Worm (Caenorhabditis elegans) whole organism, young adult: ENCODE results near the gene Y69A2AR.32.

Experiments
- F52B5.7 ChIP-seq: sonication (generic microtip); optimal IDR thresholded peaks from 2 replicates; lab custom pipeline; 2016; ENCODE audit warnings: mild to moderate bottlenecking, missing genetic modification characterization, missing compliant biosample characterization
- F55B11.4 ChIP-seq: sonication (generic microtip); optimal IDR thresholded peaks from 2 replicates; lab custom pipeline; 2016; ENCODE audit warnings: missing compliant biosample characterization, missing genetic modification characterization, borderline replicate concordance; ENCODE audit not compliant: insufficient read depth
- F57C9.4 ChIP-seq: sonication (generic microtip); optimal IDR thresholded peaks from 2 replicates; lab custom pipeline; 2017; ENCODE audit warnings: mild to moderate bottlenecking, missing genetic modification characterization, missing compliant biosample characterization
- K12H6.12 ChIP-seq: fragments of 200-800 bp; sonication (Bioruptor generic); optimal IDR thresholded peaks from 2 replicates; lab custom pipeline; 2018; ENCODE audit warnings: mild to moderate bottlenecking, missing genetic modification characterization, missing compliant biosample characterization
- T07F8.4 ChIP-seq: sonication (generic microtip); optimal IDR thresholded peaks from 2 replicates; lab custom pipeline; 2016; ENCODE audit warnings: mild to moderate bottlenecking, missing genetic modification characterization, moderate library complexity, missing compliant biosample characterization
- Y53F4B.3 ChIP-seq: fragments of 200-800 bp; sonication (Bioruptor generic); IDR thresholded peaks from 2 replicates; pipeline ENCODE4 v1.3.6; 2022; ENCODE audit warnings: missing genetic modification reagents, missing genetic modification characterization, missing compliant biosample characterization
- Y53G8AR.9 ChIP-seq: fragments of 200-800 bp; sonication (Bioruptor generic); conservative IDR thresholded peaks from 2 replicates; pipeline ENCODE4 v1.3.6; 2022; ENCODE audit warnings: missing genetic modification reagents, missing genetic modification characterization, missing compliant biosample characterization
- Y95B8A.8 ChIP-seq: fragments of 200-800 bp; sonication (Bioruptor generic); IDR thresholded peaks from 2 replicates; pipeline ENCODE4 v1.3.6; 2022; ENCODE audit warnings: missing genetic modification reagents, missing genetic modification characterization, missing compliant biosample characterization
- ZK185.1 ChIP-seq: sonication (generic microtip); optimal IDR thresholded peaks from 2 replicates; lab custom pipeline; 2016; ENCODE audit warnings: mild to moderate bottlenecking, missing genetic modification characterization, missing compliant biosample characterization; ENCODE audit not compliant: poor library complexity, severe bottlenecking
- ama-1 ChIP-seq, 3 experiments: fragments of 150-350 bp in 1 of 3; sonication (generic microtip) in 2 of 3; optimal IDR thresholded peaks; 2 replicates each; lab custom pipeline; 2014 to 2018; ENCODE audit warnings: missing biosample characterization in 2 of 3, missing genetic modification characterization in 2 of 3, missing genetic modification reagents in 2 of 3
- cebp-1 ChIP-seq, 2 experiments: fragments of 200-800 bp in 1 of 2; sonication (Bioruptor generic) in 1 of 2; sonication (generic microtip) in 1 of 2; IDR thresholded peaks in 1 of 2; optimal IDR thresholded peaks in 1 of 2; 2 replicates each; pipeline versions ENCODE4 v1.3.6 to Lab custom; 2017 to 2022; ENCODE audit warnings: missing compliant biosample characterization in 2 of 2, missing genetic modification characterization in 2 of 2, mild to moderate bottlenecking in 1 of 2, missing genetic modification reagents in 1 of 2, moderate library complexity in 1 of 2
- ceh-100 ChIP-seq: fragments of 200-800 bp; sonication (Bioruptor generic); IDR thresholded peaks from 2 replicates; pipeline ENCODE4 v1.3.6; 2022; ENCODE audit warnings: missing genetic modification reagents, missing genetic modification characterization, missing compliant biosample characterization
- ceh-58 ChIP-seq: fragments of 200-800 bp; sonication (Bioruptor generic); IDR thresholded peaks from 2 replicates; pipeline ENCODE4 v1.3.6; 2022; ENCODE audit warnings: missing genetic modification characterization, missing compliant biosample characterization
- ceh-91 ChIP-seq: fragments of 200-800 bp; sonication (Bioruptor generic); IDR thresholded peaks from 2 replicates; pipeline ENCODE4 v1.3.6; 2022; ENCODE audit warnings: missing genetic modification reagents, missing genetic modification characterization, missing compliant biosample characterization
- chd-7 ChIP-seq: sonication (generic microtip); optimal IDR thresholded peaks from 2 replicates; lab custom pipeline; 2016; ENCODE audit warnings: mild to moderate bottlenecking, missing genetic modification characterization, moderate library complexity, missing compliant biosample characterization
- dpl-1 ChIP-seq: fragments of 150-350 bp; optimal IDR thresholded peaks from 2 replicates; lab custom pipeline; 2014; ENCODE audit warnings: missing biosample characterization, missing genetic modification reagents, missing genetic modification characterization
- gei-17 ChIP-seq: fragments of 200-800 bp; sonication (Bioruptor generic); optimal IDR thresholded peaks from 2 replicates; lab custom pipeline; 2018; ENCODE audit warnings: mild to moderate bottlenecking, missing genetic modification characterization, missing compliant biosample characterization
- him-1 ChIP-seq: sonication (generic microtip); optimal IDR thresholded peaks from 2 replicates; lab custom pipeline; 2016; ENCODE audit warnings: missing genotype, missing genetic modification reagents, missing genetic modification characterization, missing compliant biosample characterization
- hlh-12 ChIP-seq: sonication (generic microtip); optimal IDR thresholded peaks from 2 replicates; lab custom pipeline; 2016; ENCODE audit warnings: missing genetic modification characterization, missing compliant biosample characterization
- hlh-26 ChIP-seq: fragments of 200-800 bp; sonication (Bioruptor generic); conservative IDR thresholded peaks from 2 replicates; pipeline ENCODE4 v1.3.6; 2022; ENCODE audit warnings: missing genetic modification reagents, missing genetic modification characterization, missing compliant biosample characterization
- hsf-1 ChIP-seq: fragments of 200-800 bp; sonication (Bioruptor generic); IDR thresholded peaks from 2 replicates; pipeline ENCODE4 v1.3.6; 2022; ENCODE audit warnings: missing genetic modification reagents, missing genetic modification characterization, missing compliant biosample characterization
- lin-35 ChIP-seq, 3 experiments: fragments of 150-350 bp in 2 of 3; sonication (generic microtip) in 1 of 3; optimal IDR thresholded peaks; 2 replicates each; lab custom pipeline; 2014 to 2018; ENCODE audit warnings: missing biosample characterization in 3 of 3, missing genetic modification characterization in 3 of 3, missing genetic modification reagents in 3 of 3
- lin-40 ChIP-seq: sonication (generic microtip); optimal IDR thresholded peaks from 2 replicates; lab custom pipeline; 2016; ENCODE audit warnings: missing genetic modification characterization, mild to moderate bottlenecking, missing compliant biosample characterization, missing genotype, missing genetic modification reagents
- lsy-27 ChIP-seq: sonication (generic microtip); optimal IDR thresholded peaks from 2 replicates; lab custom pipeline; 2017; ENCODE audit warnings: missing genetic modification characterization, mild to moderate bottlenecking, missing compliant biosample characterization, antibody characterized with exemption, missing genotype, borderline replicate concordance; ENCODE audit not compliant: insufficient read depth
- madf-10 ChIP-seq: sonication (generic microtip); optimal IDR thresholded peaks from 2 replicates; lab custom pipeline; 2016; ENCODE audit warnings: mild to moderate bottlenecking, missing genetic modification characterization, missing compliant biosample characterization
- mcd-1 ChIP-seq: fragments of 200-800 bp; sonication (Bioruptor generic); IDR thresholded peaks from 2 replicates; pipeline ENCODE4 v1.3.6; 2022; ENCODE audit warnings: missing genetic modification reagents, missing genetic modification characterization, missing compliant biosample characterization
- mxl-1 ChIP-seq: sonication (generic microtip); optimal IDR thresholded peaks from 2 replicates; lab custom pipeline; 2016; ENCODE audit warnings: missing genetic modification characterization, missing compliant biosample characterization
- nfya-2 ChIP-seq: fragments of 200-800 bp; sonication (Bioruptor generic); IDR thresholded peaks from 2 replicates; pipeline ENCODE4 v1.3.6; 2022; ENCODE audit warnings: missing genetic modification reagents, missing genetic modification characterization, missing compliant biosample characterization
- nfyb-1 ChIP-seq: fragments of 200-800 bp; sonication (Bioruptor generic); IDR thresholded peaks from 2 replicates; pipeline ENCODE4 v1.3.6; 2022; ENCODE audit warnings: missing genetic modification reagents, missing genetic modification characterization, missing compliant biosample characterization
- nhr-120 ChIP-seq: fragments of 200-800 bp; sonication (Bioruptor generic); IDR thresholded peaks from 2 replicates; pipeline ENCODE4 v1.3.6; 2022; ENCODE audit warnings: missing genetic modification characterization, missing compliant biosample characterization
- rcor-1 ChIP-seq: fragments of 200-800 bp; sonication (Bioruptor generic); IDR thresholded peaks from 2 replicates; pipeline ENCODE4 v1.3.6; 2022; ENCODE audit warnings: missing genetic modification reagents, missing genetic modification characterization, missing compliant biosample characterization
- rec-8 ChIP-seq, 2 experiments: sonication (generic microtip); optimal IDR thresholded peaks; 2 replicates each; lab custom pipeline; 2016; ENCODE audit warnings: mild to moderate bottlenecking in 2 of 2, missing genetic modification characterization in 2 of 2, missing genetic modification reagents in 2 of 2, missing genotype in 2 of 2, missing biosample characterization in 1 of 2, missing compliant biosample characterization in 1 of 2, moderate library complexity in 1 of 2
- repo-1 ChIP-seq: sonication (generic microtip); optimal IDR thresholded peaks from 2 replicates; lab custom pipeline; 2017; ENCODE audit warnings: mild to moderate bottlenecking, missing genetic modification characterization, missing compliant biosample characterization
- sdz-38 ChIP-seq: sonication (generic microtip); optimal IDR thresholded peaks from 2 replicates; lab custom pipeline; 2016; ENCODE audit warnings: missing genotype, missing genetic modification characterization, missing compliant biosample characterization
- sea-2 ChIP-seq: fragments of 200-800 bp; sonication (Bioruptor generic); IDR thresholded peaks from 2 replicates; pipeline ENCODE4 v1.3.6; 2022; ENCODE audit warnings: missing genetic modification characterization, missing compliant biosample characterization
- snpc-3.4 ChIP-seq: sonication (generic microtip); optimal IDR thresholded peaks from 2 replicates; lab custom pipeline; 2017; ENCODE audit warnings: missing genetic modification characterization, mild to moderate bottlenecking, missing compliant biosample characterization, antibody characterized with exemption, moderate library complexity, missing genotype, missing genetic modification reagents
- somi-1 ChIP-seq: fragments of 200-800 bp; sonication (Bioruptor generic); optimal IDR thresholded peaks from 2 replicates; lab custom pipeline; 2018; ENCODE audit warnings: mild to moderate bottlenecking, missing genetic modification characterization, missing compliant biosample characterization
- sptf-2 ChIP-seq: fragments of 200-800 bp; sonication (Bioruptor generic); optimal IDR thresholded peaks from 2 replicates; lab custom pipeline; 2018; ENCODE audit warnings: mild to moderate bottlenecking, missing genetic modification characterization, missing compliant biosample characterization
- tlf-1 ChIP-seq: fragments of 200-800 bp; sonication (Bioruptor generic); optimal IDR thresholded peaks from 2 replicates; lab custom pipeline; 2018; ENCODE audit warnings: mild to moderate bottlenecking, missing genetic modification characterization, missing compliant biosample characterization
- zfh-2 ChIP-seq: fragments of 200-800 bp; sonication (Bioruptor generic); conservative IDR thresholded peaks from 2 replicates; pipeline ENCODE4 v1.3.6; 2022; ENCODE audit warnings: missing genetic modification reagents, missing genetic modification characterization, missing compliant biosample characterization
- zim-3 ChIP-seq: sonication (generic microtip); optimal IDR thresholded peaks from 2 replicates; lab custom pipeline; 2017; ENCODE audit warnings: mild to moderate bottlenecking, missing genetic modification characterization, moderate library complexity, missing compliant biosample characterization
- ztf-25 ChIP-seq: fragments of 200-800 bp; sonication (Bioruptor generic); IDR thresholded peaks from 2 replicates; pipeline ENCODE4 v1.3.6; 2022; ENCODE audit warnings: missing genetic modification reagents, missing genetic modification characterization, missing compliant biosample characterization

Y69A2AR.32 gene

DNA sequence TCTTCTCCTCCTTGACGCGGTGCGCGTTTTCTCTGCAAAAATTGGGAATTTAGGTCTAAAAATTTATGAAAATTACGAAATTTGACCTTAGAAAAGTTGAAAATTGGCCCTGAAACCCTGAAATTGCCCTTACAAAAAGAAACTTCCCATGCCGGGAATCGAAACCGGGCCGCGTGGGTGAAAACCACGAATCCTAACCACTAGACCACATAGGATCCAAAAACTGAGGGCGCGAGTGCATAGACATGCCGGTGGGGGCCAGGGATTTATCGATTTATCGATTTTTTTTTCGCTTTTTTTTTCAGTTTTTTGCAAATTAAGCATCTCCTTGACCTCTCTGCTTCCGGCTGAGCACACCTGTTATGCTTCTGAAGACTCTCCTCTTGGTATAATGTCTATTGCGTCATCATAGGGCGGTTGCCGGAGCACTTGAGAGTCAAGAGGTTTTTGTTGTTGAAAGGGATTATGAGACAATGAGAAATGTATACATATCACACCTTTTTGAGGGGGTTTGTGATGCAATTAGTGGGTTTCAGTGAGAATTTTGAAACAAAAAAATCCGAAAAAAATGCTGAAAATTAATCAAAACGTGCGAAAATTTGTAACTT is 29.5 kb downstream of the Y69A2AR.32 start (continued):
- no peak for TF ChIP-seq Y95B8A.8 (GFP tag; lab: Robert Waterston, UW)
- TF ChIP-seq Y53F4B.3: no peak
- TF ChIP-seq snpc-3.4 (tag; lab: Kevin White, UChicago): peak; percentile 42
- peak in 1 of 3 experiments; percentile 59 for TF ChIP-seq lin-35 (GFP tag; optimal IDR thresholded peaks at IDR 0.05; lab: Kevin White, UChicago)
- TF ChIP-seq nfyb-1 (GFP tag; lab: Robert Waterston, UW): peak; percentile 91
- TF ChIP-seq F52B5.7 (tag; lab: Kevin White, UChicago): peak; percentile 48
- peak; percentile 17 for TF ChIP-seq T07F8.4 (tag; lab: Kevin White, UChicago)
- no peak for TF ChIP-seq ZK185.1 (tag; lab: Kevin White, UChicago)
- TF ChIP-seq F55B11.4 (tag; lab: Kevin White, UChicago): no peak
- TF ChIP-seq sdz-38 (tag; lab: Kevin White, UChicago): no peak
- TF ChIP-seq Y53G8AR.9: no peak
- no peak for TF ChIP-seq cebp-1 (GFP tag; IDR thresholded peaks at IDR 0.05; lab: Robert Waterston, UW)
- peak; percentile 77 for TF ChIP-seq cebp-1 (tag; optimal IDR thresholded peaks at IDR 0.05; lab: Kevin White, UChicago)
- TF ChIP-seq tlf-1: peak; percentile 23
- no peak for TF ChIP-seq ceh-100
- TF ChIP-seq K12H6.12 (tag; lab: Kevin White, UChicago): no peak
- peak; percentile 24 for TF ChIP-seq lsy-27 (tag; lab: Kevin White, UChicago)
- TF ChIP-seq gei-17 (GFP tag; lab: Kevin White, UChicago): peak; percentile 13
- no peak for TF ChIP-seq sptf-2
- peak; percentile 19 for TF ChIP-seq madf-10 (tag; lab: Kevin White, UChicago)
- peak; percentile 71 for TF ChIP-seq mcd-1 (GFP tag; lab: Robert Waterston, UW)
- TF ChIP-seq ceh-91 (GFP tag; lab: Robert Waterston, UW): peak; percentile 36; the same call in 1 of the 2 replicates
- TF ChIP-seq F57C9.4 (tag; lab: Kevin White, UChicago): no peak
- 0 out of 2 replicates have a peak, but pooled peaks have one; percentile 32 for TF ChIP-seq hsf-1
- no peak for TF ChIP-seq ztf-25 (GFP tag; lab: Robert Waterston, UW)
- TF ChIP-seq zfh-2 (GFP tag; lab: Robert Waterston, UW): 0 out of 2 replicates have a peak, but pooled peaks have one; percentile 34
- no peak for TF ChIP-seq nfya-2
- peak; percentile 58 for TF ChIP-seq lin-40 (tag; lab: Kevin White, UChicago)
- TF ChIP-seq him-1 (tag; lab: Kevin White, UChicago): no peak
- no peak for TF ChIP-seq somi-1 (GFP tag; lab: Kevin White, UChicago)
- no peak for TF ChIP-seq rec-8 (tag; optimal IDR thresholded peaks at IDR 0.05; lab: Kevin White, UChicago)
- 0 out of 2 replicates have a peak, but pooled peaks have one; percentile 43 for TF ChIP-seq nhr-120 (GFP tag; lab: Robert Waterston, UW)
- TF ChIP-seq ama-1 (optimal IDR thresholded peaks at IDR 0.05; lab: Kevin White, UChicago): no peak
- TF ChIP-seq ama-1 (GFP tag; optimal IDR thresholded peaks at IDR 0.05; lab: Kevin White, UChicago): peak in 1 of 2 experiments; percentile 70
- no peak for TF ChIP-seq rcor-1 (GFP tag; lab: Robert Waterston, UW)
- no peak for TF ChIP-seq dpl-1 (GFP tag; lab: Kevin White, UChicago)
- TF ChIP-seq mxl-1 (tag; lab: Kevin White, UChicago): no peak
- TF ChIP-seq hlh-26 (GFP tag; lab: Robert Waterston, UW): no peak
- no peak for TF ChIP-seq sea-2 (GFP tag; lab: Robert Waterston, UW)
- TF ChIP-seq repo-1 (tag; lab: Kevin White, UChicago): peak; percentile 42
- TF ChIP-seq ceh-58 (GFP tag; lab: Robert Waterston, UW): 0 out of 2 replicates have a peak, but pooled peaks have one; percentile 30
- no peak for TF ChIP-seq hlh-12 (tag; lab: Kevin White, UChicago)
- no peak for TF ChIP-seq zim-3 (tag; lab: Kevin White, UChicago)
- peak; percentile 47 for TF ChIP-seq chd-7
- TF ChIP-seq, all 124 proteins: peak for 56
